Worm (Caenorhabditis elegans) whole organism, L3 larva: ENCODE results near the gene rfp-1.
"Not testable (repeated sequence)": the region's sequence is repeated elsewhere in the genome, so short reads cannot be mapped to it uniquely, and the experiment has no call there.

Source experiments
- R02D3.7 ChIP-seq: fragments of 150-350 bp; optimal IDR thresholded peaks from 2 replicates; lab custom pipeline; 2014; ENCODE audit warnings: missing biosample characterization, missing genetic modification characterization
- ZK546.5 ChIP-seq: sonication (generic microtip); optimal IDR thresholded peaks from 2 replicates; lab custom pipeline; 2017; ENCODE audit warnings: missing biosample characterization, missing genetic modification characterization
- aly-2 ChIP-seq: fragments of 150-350 bp; optimal IDR thresholded peaks from 2 replicates; lab custom pipeline; 2014; ENCODE audit warnings: missing biosample characterization, missing genetic modification characterization
- ama-1 ChIP-seq: fragments of 150-350 bp; optimal IDR thresholded peaks from 2 replicates; lab custom pipeline; 2018
- ceh-16 ChIP-seq: sonication (generic microtip); optimal IDR thresholded peaks from 2 replicates; lab custom pipeline; 2017; ENCODE audit warnings: missing biosample characterization, missing genetic modification characterization
- ceh-28 ChIP-seq: fragments of 150-350 bp; optimal IDR thresholded peaks from 2 replicates; lab custom pipeline; 2014; ENCODE audit warnings: missing biosample characterization, missing genetic modification reagents, missing genetic modification characterization
- ceh-82 ChIP-seq: fragments of 150-350 bp; optimal IDR thresholded peaks from 2 replicates; lab custom pipeline; 2014; ENCODE audit warnings: missing biosample characterization, missing genetic modification characterization
- ceh-9 ChIP-seq: sonication (generic microtip); optimal IDR thresholded peaks from 2 replicates; lab custom pipeline; 2018; ENCODE audit warnings: missing biosample characterization, missing genetic modification characterization
- daf-12 ChIP-seq: fragments of 150-350 bp; optimal IDR thresholded peaks from 2 replicates; lab custom pipeline; 2014; ENCODE audit warnings: missing biosample characterization, missing genetic modification reagents, missing genetic modification characterization
- egl-27 ChIP-seq: sonication (generic microtip); optimal IDR thresholded peaks from 4 replicates; lab custom pipeline; 2017; ENCODE audit warnings: missing biosample characterization, missing genetic modification reagents, missing genetic modification characterization
- egl-5 ChIP-seq: fragments of 150-350 bp; optimal IDR thresholded peaks from 2 replicates; lab custom pipeline; 2017; ENCODE audit warnings: missing biosample characterization, missing genetic modification reagents, missing genetic modification characterization, inconsistent platforms
- elt-1 ChIP-seq: fragments of 150-350 bp; optimal IDR thresholded peaks from 2 replicates; lab custom pipeline; 2014; ENCODE audit warnings: missing biosample characterization, missing genetic modification characterization
- elt-2 ChIP-seq: sonication (generic microtip); optimal IDR thresholded peaks from 2 replicates; lab custom pipeline; 2016; ENCODE audit warnings: missing genetic modification reagents, mild to moderate bottlenecking, missing genetic modification characterization, missing compliant biosample characterization
- elt-3 ChIP-seq, 3 experiments: fragments of 150-350 bp in 1 of 3; sonication (generic microtip) in 2 of 3; optimal IDR thresholded peaks; 2 replicates in 2 of 3; 4 replicates in 1 of 3; lab custom pipeline; 2014 to 2017; ENCODE audit warnings: missing biosample characterization in 3 of 3, missing genetic modification characterization in 3 of 3
- eor-1 ChIP-seq, 2 experiments: fragments of 150-350 bp; optimal IDR thresholded peaks; 2 replicates each; lab custom pipeline; 2014 to 2018; ENCODE audit warnings: missing biosample characterization in 2 of 2, missing genetic modification characterization in 2 of 2
- fkh-2 ChIP-seq: fragments of 150-350 bp; optimal IDR thresholded peaks from 2 replicates; lab custom pipeline; 2014; ENCODE audit warnings: missing biosample characterization, missing genetic modification reagents, missing genetic modification characterization
- fos-1 ChIP-seq: fragments of 150-350 bp; optimal IDR thresholded peaks from 2 replicates; lab custom pipeline; 2014; ENCODE audit warnings: missing biosample characterization, missing genetic modification characterization
- hmg-11 ChIP-seq: sonication (generic microtip); optimal IDR thresholded peaks from 2 replicates; lab custom pipeline; 2016; ENCODE audit warnings: missing genetic modification characterization, missing compliant biosample characterization
- lin-15B ChIP-seq: fragments of 150-350 bp; optimal IDR thresholded peaks from 2 replicates; lab custom pipeline; 2014; ENCODE audit warnings: missing biosample characterization, missing genetic modification characterization
- lin-39 ChIP-seq: fragments of 150-350 bp; optimal IDR thresholded peaks from 2 replicates; lab custom pipeline; 2018; ENCODE audit warnings: missing biosample characterization, missing genetic modification reagents, missing genetic modification characterization
- mdl-1 ChIP-seq: fragments of 150-350 bp; optimal IDR thresholded peaks from 2 replicates; lab custom pipeline; 2014; ENCODE audit warnings: missing biosample characterization, missing genetic modification characterization
- nhr-11 ChIP-seq: fragments of 150-350 bp; optimal IDR thresholded peaks from 2 replicates; lab custom pipeline; 2014; ENCODE audit warnings: missing biosample characterization, missing genetic modification characterization
- nhr-23 ChIP-seq: fragments of 150-350 bp; optimal IDR thresholded peaks from 2 replicates; lab custom pipeline; 2014; ENCODE audit warnings: missing biosample characterization, missing genetic modification reagents, missing genetic modification characterization
- nhr-25 ChIP-seq: sonication (generic microtip); optimal IDR thresholded peaks from 2 replicates; lab custom pipeline; 2017; ENCODE audit warnings: missing biosample characterization, missing genetic modification characterization
- nhr-28 ChIP-seq: fragments of 150-350 bp; optimal IDR thresholded peaks from 2 replicates; lab custom pipeline; 2014; ENCODE audit warnings: missing biosample characterization, missing genetic modification characterization
- nhr-43 ChIP-seq: sonication (generic microtip); optimal IDR thresholded peaks from 2 replicates; lab custom pipeline; 2016; ENCODE audit warnings: mild to moderate bottlenecking, missing genetic modification characterization, missing compliant biosample characterization; ENCODE audit not compliant: poor library complexity, severe bottlenecking
- nhr-67 ChIP-seq: fragments of 150-350 bp; optimal IDR thresholded peaks from 2 replicates; lab custom pipeline; 2014; ENCODE audit warnings: missing biosample characterization, missing genetic modification characterization
- nhr-76 ChIP-seq: fragments of 150-350 bp; sonication (generic microtip); optimal IDR thresholded peaks from 5 replicates; lab custom pipeline; 2014; ENCODE audit warnings: missing biosample characterization, missing genetic modification characterization
- nhr-77 ChIP-seq: fragments of 150-350 bp; optimal IDR thresholded peaks from 2 replicates; lab custom pipeline; 2014; ENCODE audit warnings: missing biosample characterization, missing genetic modification characterization
- pha-4 ChIP-seq: fragments of 150-350 bp; optimal IDR thresholded peaks from 2 replicates; lab custom pipeline; 2014; ENCODE audit warnings: missing biosample characterization, missing genetic modification reagents, missing genetic modification characterization
- pqm-1 ChIP-seq: fragments of 150-350 bp; optimal IDR thresholded peaks from 2 replicates; lab custom pipeline; 2017; ENCODE audit warnings: missing biosample characterization, missing genetic modification characterization, inconsistent platforms
- sea-2 ChIP-seq: fragments of 150-350 bp; sonication (generic microtip); optimal IDR thresholded peaks from 4 replicates; lab custom pipeline; 2014; ENCODE audit warnings: missing biosample characterization, missing genetic modification reagents, missing genetic modification characterization
- skn-1 ChIP-seq: fragments of 150-350 bp; optimal IDR thresholded peaks from 2 replicates; lab custom pipeline; 2014; ENCODE audit warnings: missing biosample characterization, missing genetic modification characterization
- snpc-4 ChIP-seq: fragments of 150-350 bp; optimal IDR thresholded peaks from 2 replicates; lab custom pipeline; 2014; ENCODE audit warnings: missing biosample characterization, missing genetic modification characterization
- tbx-2 ChIP-seq: sonication (generic microtip); optimal IDR thresholded peaks from 2 replicates; lab custom pipeline; 2016; ENCODE audit warnings: mild to moderate bottlenecking, missing genetic modification characterization, missing compliant biosample characterization
- unc-39 ChIP-seq: sonication (generic microtip); optimal IDR thresholded peaks from 4 replicates; lab custom pipeline; 2017; ENCODE audit warnings: missing biosample characterization, missing genetic modification characterization
- ztf-11 ChIP-seq: fragments of 150-350 bp; optimal IDR thresholded peaks from 2 replicates; lab custom pipeline; 2014; ENCODE audit warnings: missing biosample characterization, missing genetic modification characterization
- ztf-4 ChIP-seq: fragments of 150-350 bp; optimal IDR thresholded peaks from 2 replicates; lab custom pipeline; 2014; ENCODE audit warnings: missing biosample characterization, missing genetic modification characterization

The rfp-1 gene

DNA sequence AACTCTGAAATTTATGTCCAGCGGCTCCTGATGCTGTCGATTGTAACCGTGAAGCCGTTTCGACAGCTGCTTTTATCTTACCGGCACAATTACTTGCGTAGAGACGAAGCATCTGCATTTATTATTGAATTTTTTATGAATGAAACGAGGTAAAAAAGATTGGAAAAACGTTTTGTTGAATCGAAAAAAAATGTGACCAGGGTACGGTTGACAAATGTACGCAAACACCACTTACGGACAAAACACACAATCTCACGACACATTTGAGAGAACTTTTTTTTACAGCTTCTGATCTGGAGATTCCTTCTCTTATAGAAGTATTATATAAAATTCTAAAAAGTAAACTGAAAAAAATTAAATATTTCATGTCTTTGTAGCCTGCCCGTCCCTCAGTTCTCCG is 26.6 kb upstream of the rfp-1 start, which contains the start of the genes mrps-18A and ZC262.2 (continued):
- no peak for TF ChIP-seq daf-12 (tag; lab: Kevin White, UChicago)
- no peak for TF ChIP-seq lin-39 (tag; lab: Kevin White, UChicago)
- no peak for TF ChIP-seq nhr-77 (tag; lab: Kevin White, UChicago)
- no peak for TF ChIP-seq ama-1 (lab: Kevin White, UChicago)
- peak; percentile 5 for TF ChIP-seq nhr-23 (tag; lab: Kevin White, UChicago)
- TF ChIP-seq pha-4 (tag; lab: Kevin White, UChicago) = peak; percentile 63
- TF ChIP-seq, all 47 proteins: peak for 4

DNA sequence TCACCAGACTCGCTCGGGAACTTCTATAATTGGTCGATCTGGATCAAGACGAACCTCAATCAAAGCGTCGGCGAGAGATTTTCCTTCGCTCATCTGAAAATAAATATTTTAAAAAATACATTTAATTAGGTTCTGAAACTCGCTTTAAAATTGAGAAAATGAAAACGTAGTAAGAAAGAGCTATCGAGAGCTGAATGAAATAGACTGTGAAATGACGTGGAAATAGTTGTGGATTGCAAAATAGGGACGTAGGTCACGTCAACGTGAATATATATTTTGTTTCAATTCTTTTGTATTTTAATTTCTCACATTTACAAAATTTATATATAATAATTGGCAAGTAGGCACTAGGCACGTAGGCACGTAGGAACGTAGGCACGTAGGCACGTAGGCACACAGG is 24.0 kb upstream of the rfp-1 start, which contains the start of gene ZC262.4:
ZC262.4 (minus strand) TSS at position 101 of the 400 bp plus-strand sequence.
- TF ChIP-seq ceh-28 (tag; lab: Kevin White, UChicago) (no peak), egl-27 (tag; lab: Kevin White, UChicago) (no peak), ztf-4 (tag; lab: Kevin White, UChicago) (no peak), elt-2 (tag; lab: Kevin White, UChicago) (no peak), ztf-11 (no peak), lin-39 (tag; lab: Kevin White, UChicago) (no peak), fkh-2 (tag; lab: Kevin White, UChicago) (no peak), sea-2 (GFP tag; lab: Kevin White, UChicago) (no peak), nhr-77 (tag; lab: Kevin White, UChicago) (no peak), nhr-76 (tag; lab: Kevin White, UChicago) (no peak), mdl-1 (tag; lab: Kevin White, UChicago) (no peak)
- TF ChIP-seq, all 47 proteins: peak for 0

DNA sequence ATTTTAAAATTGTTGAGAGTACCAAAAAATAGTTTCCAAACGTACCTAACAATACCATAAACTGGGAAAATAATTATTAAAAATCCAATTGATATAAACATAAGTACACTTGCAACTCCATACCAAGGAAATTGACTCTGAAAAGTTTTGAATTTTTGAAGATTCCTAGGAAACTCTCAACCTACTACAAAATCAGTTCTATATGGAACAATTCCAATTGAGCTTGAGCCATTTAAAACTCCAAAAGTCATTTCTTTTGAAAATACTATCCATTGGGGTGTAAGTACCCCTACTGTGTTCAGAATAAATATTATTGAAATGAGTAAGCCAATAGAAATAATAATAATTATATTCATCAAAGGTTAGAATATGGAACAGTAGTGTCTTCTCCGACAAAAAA is 19.1 kb upstream of the rfp-1 start, which contains the start of gene clc-28:
clc-28 (minus strand) TSS at position 101 of the 400 bp plus-strand sequence.
- TF ChIP-seq pqm-1 (tag; lab: Kevin White, UChicago); ztf-11; egl-27 (tag; lab: Kevin White, UChicago): not testable (repeated sequence)

DNA sequence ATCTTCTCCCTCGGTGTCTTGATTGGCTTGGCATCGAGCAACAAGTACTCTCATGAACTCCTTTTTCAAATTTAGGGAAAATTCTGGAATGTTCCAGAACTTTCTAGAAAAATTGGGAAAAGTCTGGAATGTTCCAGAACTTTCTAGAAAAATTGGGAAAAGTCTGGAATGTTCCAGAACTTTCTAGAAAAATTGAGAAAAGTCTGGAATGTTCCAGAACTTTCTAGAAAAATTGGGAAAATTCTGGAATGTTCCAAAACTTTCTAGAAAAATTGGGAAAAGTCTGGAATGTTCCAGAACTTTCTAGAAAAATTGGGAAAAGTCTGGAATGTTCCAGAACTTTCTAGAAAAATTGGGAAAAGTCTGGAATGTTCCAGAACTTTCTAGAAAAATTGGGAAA is 14.1 kb upstream of the rfp-1 start, which contains the start of gene ZC262.7:
ZC262.7 (minus strand) TSS at position 54 of the 400 bp plus-strand sequence.
- not testable (repeated sequence) for TF ChIP-seq fkh-2, nhr-28, elt-2 (tag; lab: Kevin White, UChicago)

DNA sequence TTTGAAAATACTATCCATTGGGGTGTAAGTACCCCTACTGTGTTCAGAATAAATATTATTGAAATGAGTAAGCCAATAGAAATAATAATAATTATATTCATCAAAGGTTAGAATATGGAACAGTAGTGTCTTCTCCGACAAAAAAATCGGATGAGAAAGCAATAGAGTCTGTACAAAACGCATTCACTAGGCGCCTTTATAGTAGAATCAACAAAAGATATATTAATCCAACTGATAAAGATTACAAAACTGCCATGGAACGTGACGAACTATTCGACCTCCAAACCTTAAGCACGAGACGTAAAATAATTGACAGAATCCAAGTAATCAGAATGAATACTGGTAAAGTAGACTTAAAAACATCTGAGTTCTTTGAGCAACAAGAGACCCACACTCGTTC is 10.6 kb upstream of the rfp-1 start, which contains the start of gene clc-29:
clc-29 (minus strand) TSS at position 101 of the 400 bp plus-strand sequence.
- not testable (repeated sequence) for TF ChIP-seq ama-1 (lab: Kevin White, UChicago); fkh-2 (tag; lab: Kevin White, UChicago); nhr-77 (tag; lab: Kevin White, UChicago)

DNA sequence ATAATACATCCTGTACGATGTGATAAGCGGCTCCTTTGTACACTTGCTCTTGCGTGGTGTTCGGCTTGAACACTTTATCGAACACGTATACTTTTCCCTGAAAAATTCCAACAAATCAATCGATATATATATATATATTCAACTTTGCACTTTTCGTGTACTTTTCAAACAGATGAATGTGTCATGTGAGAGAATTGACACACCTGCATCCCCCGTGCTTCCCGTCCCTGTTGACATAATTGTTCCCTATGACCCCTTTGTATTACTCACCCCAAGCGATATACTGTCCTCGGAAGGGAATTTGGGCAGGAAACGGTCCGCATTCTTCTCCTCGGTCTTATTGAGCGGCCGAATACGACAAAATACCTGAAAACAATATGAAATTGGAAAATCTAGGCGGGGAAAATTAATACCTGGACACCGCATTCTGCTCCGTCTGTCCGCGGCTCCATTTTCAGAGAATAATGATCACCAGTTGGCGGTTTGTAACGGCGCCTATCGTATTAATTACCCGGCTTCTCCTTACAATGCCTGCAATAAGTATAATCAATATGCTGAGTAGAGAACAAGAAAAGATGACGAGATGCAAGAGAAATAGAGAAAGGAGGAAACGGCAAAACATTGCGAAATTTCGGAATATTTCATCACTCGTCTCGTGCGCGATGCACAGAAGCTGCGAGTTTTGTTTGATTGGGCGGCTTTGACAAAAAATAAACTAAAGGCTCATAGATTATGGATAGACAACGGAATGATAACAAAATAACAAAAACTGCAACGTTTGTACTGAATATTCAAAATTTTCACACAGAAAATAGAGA is 3.6 kb upstream of the rfp-1 start, which contains the start of gene unc-116:
unc-116 (minus strand) TSS at position 531 of the 818 bp plus-strand sequence.
- TF ChIP-seq mdl-1 (tag; lab: Kevin White, UChicago) = peak; percentile 36
- no peak for TF ChIP-seq ceh-16
- TF ChIP-seq unc-39 (tag; lab: Kevin White, UChicago) = no peak
- TF ChIP-seq nhr-67 (tag; lab: Kevin White, UChicago) = no peak
- TF ChIP-seq ama-1 (lab: Kevin White, UChicago) = peak; percentile 15
- TF ChIP-seq pha-4 (tag; lab: Kevin White, UChicago) = peak; percentile 87
- no peak for TF ChIP-seq tbx-2 (tag; lab: Kevin White, UChicago)
- peak; percentile 14 for TF ChIP-seq nhr-25 (tag; lab: Kevin White, UChicago)
- TF ChIP-seq fkh-2 (tag; lab: Kevin White, UChicago) = no peak
- no peak for TF ChIP-seq ceh-9
- TF ChIP-seq nhr-43 (tag; lab: Kevin White, UChicago) = no peak
- TF ChIP-seq elt-3 (tag; optimal IDR thresholded peaks at IDR 0.05; lab: Kevin White, UChicago) = no peak
- TF ChIP-seq ceh-28 (tag; lab: Kevin White, UChicago) = peak; percentile 52
- TF ChIP-seq fos-1 (tag; lab: Kevin White, UChicago) = no peak
- no peak for TF ChIP-seq ceh-82 (tag; lab: Kevin White, UChicago)
- no peak for TF ChIP-seq egl-5
- TF ChIP-seq snpc-4 = peak; percentile 4
- TF ChIP-seq elt-1 (tag; lab: Kevin White, UChicago) = no peak
- TF ChIP-seq ztf-4 (tag; lab: Kevin White, UChicago) = no peak
- TF ChIP-seq skn-1 = no peak
- no peak for TF ChIP-seq nhr-76 (tag; lab: Kevin White, UChicago)
- TF ChIP-seq lin-15B = peak; percentile 36
- TF ChIP-seq aly-2 (tag; lab: Kevin White, UChicago) = no peak
- TF ChIP-seq nhr-11 = no peak
- TF ChIP-seq R02D3.7 (tag; lab: Kevin White, UChicago) = no peak
- no peak for TF ChIP-seq sea-2 (GFP tag; lab: Kevin White, UChicago)
- peak; percentile 18 for TF ChIP-seq pqm-1 (tag; lab: Kevin White, UChicago)
- TF ChIP-seq hmg-11 (tag; lab: Kevin White, UChicago) = no peak
- peak; percentile 8 for TF ChIP-seq elt-2 (tag; lab: Kevin White, UChicago)
- TF ChIP-seq eor-1 (tag; optimal IDR thresholded peaks at IDR 0.05; lab: Kevin White, UChicago) = no peak
- no peak for TF ChIP-seq ZK546.5
